Fruit fly (Drosophila melanogaster) S2 (cell line): ENCODE results near the gene CG12259.

Experiments used
- CG8478 ChIP-seq: fragments of >200 bp; optimal IDR thresholded peaks from 2 replicates; lab custom pipeline; 2018
- CTCF ChIP-seq, 2 experiments: fragments of >200 bp; optimal IDR thresholded peaks; 2 replicates each; lab custom pipeline; 2018

DNA sequence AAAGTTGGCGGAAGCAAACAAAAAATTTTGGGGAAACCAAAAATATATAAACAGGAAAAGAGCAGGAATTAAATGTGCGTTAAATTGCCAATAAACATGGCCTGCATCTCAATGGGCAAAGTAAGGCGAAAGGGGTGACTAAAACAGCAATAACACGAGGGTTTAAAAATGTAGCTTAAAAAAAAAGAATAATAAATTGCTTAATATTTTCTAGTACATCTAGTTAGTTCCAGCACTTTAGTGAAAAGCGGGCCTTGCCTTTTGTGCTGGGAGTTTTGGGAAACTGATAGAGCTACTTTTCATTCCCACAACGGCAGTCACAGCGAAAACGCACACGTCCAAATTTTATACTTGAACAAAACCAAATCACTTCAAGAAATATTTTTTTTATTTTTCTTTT lies 8.7 kb downstream of the CG12259 start, which contains the start of gene mil:
- TF ChIP-seq CTCF (optimal IDR thresholded peaks at IDR 0.05; lab: Kevin White, UChicago): no peak
- no peak for TF ChIP-seq CG8478 (lab: Kevin White, UChicago)
